Worm (Caenorhabditis elegans) whole organism, L1 larva: ENCODE data around the gene F38E9.6.

ENCODE experiments used
- ceh-82 ChIP-seq, 3 experiments: fragments of 150-350 bp in 1 of 3; sonication (generic microtip) in 2 of 3; optimal IDR thresholded peaks; 2 replicates each; lab custom pipeline; 2014 to 2017; ENCODE audit warnings: missing biosample characterization in 3 of 3, missing genetic modification characterization in 3 of 3
- efl-3 ChIP-seq: fragments of 200-800 bp; sonication (Bioruptor generic); optimal IDR thresholded peaks from 2 replicates; lab custom pipeline; 2018; ENCODE audit warnings: mild to moderate bottlenecking, missing genetic modification characterization, missing compliant biosample characterization
- nhr-19 ChIP-seq: fragments of 200-800 bp; sonication (Bioruptor generic); conservative IDR thresholded peaks from 2 replicates; pipeline ENCODE4 v1.3.6; 2022; ENCODE audit warnings: missing genetic modification characterization, missing compliant biosample characterization
- nhr-77 ChIP-seq: fragments of 150-350 bp; optimal IDR thresholded peaks from 2 replicates; lab custom pipeline; 2014; ENCODE audit warnings: missing biosample characterization, missing genetic modification characterization
- unc-86 ChIP-seq: sonication (generic microtip); optimal IDR thresholded peaks from 2 replicates; lab custom pipeline; 2016; ENCODE audit warnings: missing genetic modification characterization, missing compliant biosample characterization
- unc-98 ChIP-seq: fragments of 200-800 bp; sonication (Bioruptor generic); IDR thresholded peaks from 2 replicates; pipeline ENCODE4 v1.3.6; 2022; ENCODE audit warnings: missing genetic modification characterization, missing compliant biosample characterization

DNA sequence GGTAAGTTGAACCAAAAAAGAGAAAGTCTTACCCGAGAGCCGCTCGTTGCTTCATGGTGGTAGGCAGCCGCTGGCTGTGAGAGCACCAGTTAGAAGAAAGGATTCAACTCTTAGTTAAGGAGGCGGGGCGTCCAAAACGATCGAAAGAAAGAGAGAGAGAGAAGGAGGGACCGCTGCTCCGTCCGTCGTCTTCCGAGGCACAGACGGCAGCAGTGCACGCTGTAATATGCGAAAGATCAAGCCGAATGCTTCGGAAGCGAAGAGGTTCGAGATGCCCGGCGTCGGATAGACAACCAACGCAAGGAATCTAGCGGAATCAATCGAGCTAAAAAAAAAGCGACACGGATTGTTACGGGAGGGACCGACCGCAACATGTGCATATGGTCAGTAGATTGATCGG, 43.0 kb upstream of the F38E9.6 start, which contains the start of gene let-2:
- TF ChIP-seq unc-86 (tag; lab: Kevin White, UChicago) (no peak), ceh-82 (tag; optimal IDR thresholded peaks at IDR 0.05; lab: Kevin White, UChicago) (no peak), unc-98 (no peak), efl-3 (GFP tag; lab: Kevin White, UChicago) (no peak), nhr-19 (GFP tag; lab: Robert Waterston, UW) (peak; percentile 17; the same call in 1 of the 2 replicates), nhr-77 (tag; lab: Kevin White, UChicago) (no peak)
